Worm (Caenorhabditis elegans) whole organism, young adult: ENCODE measurements around the gene mel-11.

Source experiments
- cebp-2 ChIP-seq: fragments of 200-800 bp; sonication (Bioruptor generic); IDR thresholded peaks from 2 replicates; pipeline ENCODE4 v1.3.6; 2022; ENCODE audit warnings: missing genetic modification characterization, missing compliant biosample characterization
- him-1 ChIP-seq: sonication (generic microtip); optimal IDR thresholded peaks from 2 replicates; lab custom pipeline; 2016; ENCODE audit warnings: missing genotype, missing genetic modification reagents, missing genetic modification characterization, missing compliant biosample characterization
- lin-54 ChIP-seq: fragments of 200-800 bp; sonication (Bioruptor generic); optimal IDR thresholded peaks from 2 replicates; lab custom pipeline; 2018; ENCODE audit warnings: mild to moderate bottlenecking, missing genetic modification characterization, missing compliant biosample characterization
- nhr-27 ChIP-seq: fragments of 200-800 bp; sonication (Bioruptor generic); optimal IDR thresholded peaks from 2 replicates; lab custom pipeline; 2018; ENCODE audit warnings: mild to moderate bottlenecking, missing genetic modification characterization, moderate library complexity, missing compliant biosample characterization

- TF ChIP-seq cebp-2 (GFP tag; lab: Robert Waterston, UW) (no peak), lin-54 (GFP tag; lab: Kevin White, UChicago) (no peak), him-1 (tag; lab: Kevin White, UChicago) (no peak), nhr-27 (tag; lab: Kevin White, UChicago) (no peak)
These were observed 21.7 kb upstream of the mel-11 start for ce11 chrII:9336651-9337050.
